Fruit fly (Drosophila melanogaster) whole organism: ENCODE measurements around the gene Ykt6.

Source experiments
- pan ChIP-seq: fragments of >200 bp; optimal IDR thresholded peaks from 2 replicates; lab custom pipeline; 2017
- psq ChIP-seq: fragments of >200 bp; optimal IDR thresholded peaks from 2 replicates; lab custom pipeline; 2017

dm6 chrX:7969188-7969829, 49.1 kb downstream of the Ykt6 start:
- no peak for TF ChIP-seq psq (lab: Kevin White, UChicago)
- no peak for TF ChIP-seq pan (lab: Kevin White, UChicago)
